Fruit fly (Drosophila melanogaster) whole organism, adult: Measurements from ENCODE around the gene CG9168.
"Not testable (repeated sequence)": the region's sequence is repeated elsewhere in the genome, so short reads cannot be mapped to it uniquely, and the experiment has no call there.

Experiments used
- CG11617 ChIP-seq: fragments of 200-800 bp; sonication (Bioruptor generic); optimal IDR thresholded peaks from 2 replicates; lab custom pipeline; 2017; ENCODE audit warnings: mild to moderate bottlenecking, missing biosample characterization, missing genetic modification reagents, missing genetic modification characterization
- CG12768 ChIP-seq: fragments of 200-800 bp; sonication (Bioruptor generic); optimal IDR thresholded peaks from 2 replicates; lab custom pipeline; 2017; ENCODE audit warnings: missing biosample characterization, missing genetic modification characterization, mild to moderate bottlenecking, moderate library complexity, missing genetic modification reagents
- CG14711 ChIP-seq: fragments of 200-800 bp; sonication (Bioruptor generic); optimal IDR thresholded peaks from 2 replicates; lab custom pipeline; 2018; ENCODE audit warnings: missing biosample characterization, mild to moderate bottlenecking, missing genetic modification characterization, moderate library complexity
- CG1620 ChIP-seq: fragments of 200-800 bp; sonication (Bioruptor generic); optimal IDR thresholded peaks from 2 replicates; lab custom pipeline; 2016; ENCODE audit warnings: missing biosample characterization, missing genetic modification characterization
- CG33017 ChIP-seq: fragments of 200-800 bp; sonication (Bioruptor generic); optimal IDR thresholded peaks from 2 replicates; lab custom pipeline; 2018; ENCODE audit warnings: missing biosample characterization, mild to moderate bottlenecking, missing genetic modification characterization, moderate library complexity
- CG5204 ChIP-seq: fragments of 200-800 bp; sonication (Bioruptor generic); optimal IDR thresholded peaks from 2 replicates; lab custom pipeline; 2016; ENCODE audit warnings: missing biosample characterization, missing genetic modification characterization
- CG7045 ChIP-seq: fragments of 200-800 bp; sonication (Bioruptor generic); optimal IDR thresholded peaks from 2 replicates; lab custom pipeline; 2017; ENCODE audit warnings: missing biosample characterization, mild to moderate bottlenecking, missing genetic modification characterization
- CG7101 ChIP-seq: fragments of 200-800 bp; sonication (Bioruptor generic); optimal IDR thresholded peaks from 2 replicates; lab custom pipeline; 2018; ENCODE audit warnings: missing biosample characterization, mild to moderate bottlenecking, missing genetic modification characterization, moderate library complexity
- Clk ChIP-seq: fragments of 200-800 bp; sonication (Bioruptor generic); optimal IDR thresholded peaks from 2 replicates; lab custom pipeline; 2017; ENCODE audit warnings: missing biosample characterization, missing genetic modification characterization
- Crg-1 ChIP-seq: fragments of 200-800 bp; sonication (Bioruptor generic); optimal IDR thresholded peaks from 2 replicates; lab custom pipeline; 2016; ENCODE audit warnings: missing biosample characterization, missing genetic modification characterization
- Hr96 ChIP-seq: fragments of 200-800 bp; sonication (Bioruptor generic); optimal IDR thresholded peaks from 2 replicates; lab custom pipeline; 2016; ENCODE audit warnings: missing biosample characterization, missing genetic modification characterization
- Mnt ChIP-seq: fragments of 200-800 bp; sonication (Bioruptor generic); optimal IDR thresholded peaks from 2 replicates; lab custom pipeline; 2016; ENCODE audit warnings: missing biosample characterization, mild to moderate bottlenecking, missing genetic modification characterization
- bab1 ChIP-seq: fragments of 200-800 bp; sonication (Bioruptor generic); optimal IDR thresholded peaks from 3 replicates; lab custom pipeline; 2019; ENCODE audit warnings: missing biosample characterization, mild to moderate bottlenecking, missing genetic modification characterization, moderate library complexity
- cic ChIP-seq: fragments of 200-800 bp; sonication (Bioruptor generic); optimal IDR thresholded peaks from 2 replicates; lab custom pipeline; 2017; ENCODE audit warnings: missing biosample characterization, mild to moderate bottlenecking, missing genetic modification characterization, moderate library complexity
- cnc ChIP-seq, 2 experiments: fragments of >200 bp; optimal IDR thresholded peaks; 2 replicates each; lab custom pipeline; 2017
- kay ChIP-seq: fragments of 200-800 bp; sonication (Bioruptor generic); peaks from one replicate; lab custom pipeline; 2016; ENCODE audit warnings: missing biosample characterization, missing genetic modification characterization, borderline replicate concordance
- ovo ChIP-seq: fragments of 200-800 bp; sonication (Bioruptor generic); optimal IDR thresholded peaks from 2 replicates; lab custom pipeline; 2016; ENCODE audit warnings: missing biosample characterization, missing genetic modification characterization
- pad ChIP-seq: fragments of 200-800 bp; sonication (Bioruptor generic); optimal IDR thresholded peaks from 3 replicates; lab custom pipeline; 2017; ENCODE audit warnings: missing biosample characterization, missing genetic modification characterization, mild to moderate bottlenecking, moderate library complexity, missing genetic modification reagents
- tj ChIP-seq: fragments of 200-800 bp; sonication (Bioruptor generic); optimal IDR thresholded peaks from 3 replicates; lab custom pipeline; 2017; ENCODE audit warnings: missing biosample characterization, mild to moderate bottlenecking, missing genetic modification characterization, moderate library complexity
- toe ChIP-seq: fragments of 200-800 bp; sonication (Bioruptor generic); optimal IDR thresholded peaks from 2 replicates; lab custom pipeline; 2016; ENCODE audit warnings: missing biosample characterization, missing genetic modification characterization

Gene CG9168

DNA sequence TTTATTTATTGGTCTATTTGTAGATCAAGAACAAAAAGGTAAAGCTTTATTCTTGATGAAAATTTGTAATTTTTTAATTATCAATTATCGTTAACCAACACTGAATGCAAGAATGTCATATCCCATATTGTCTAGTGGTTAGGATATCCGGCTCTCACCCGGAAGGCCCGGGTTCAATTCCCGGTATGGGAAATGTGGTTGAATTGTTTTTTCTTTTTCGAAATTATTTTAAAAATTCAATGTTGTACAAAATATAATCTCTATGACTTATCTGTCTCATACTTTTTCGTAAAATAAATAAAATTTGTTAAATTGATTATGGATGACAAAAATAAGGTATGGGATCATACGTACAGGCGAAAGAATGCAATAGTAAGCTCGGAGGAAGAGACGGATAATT, 12.6 kb upstream of the CG9168 start, which contains the start of gene CG32320:
Gene CG32320 (plus strand): TSS at position 301 of the 400 bp plus-strand sequence.
- TF ChIP-seq ovo; CG14711; CG7101 (tag; lab: Kevin White, UChicago): not testable (repeated sequence)

DNA sequence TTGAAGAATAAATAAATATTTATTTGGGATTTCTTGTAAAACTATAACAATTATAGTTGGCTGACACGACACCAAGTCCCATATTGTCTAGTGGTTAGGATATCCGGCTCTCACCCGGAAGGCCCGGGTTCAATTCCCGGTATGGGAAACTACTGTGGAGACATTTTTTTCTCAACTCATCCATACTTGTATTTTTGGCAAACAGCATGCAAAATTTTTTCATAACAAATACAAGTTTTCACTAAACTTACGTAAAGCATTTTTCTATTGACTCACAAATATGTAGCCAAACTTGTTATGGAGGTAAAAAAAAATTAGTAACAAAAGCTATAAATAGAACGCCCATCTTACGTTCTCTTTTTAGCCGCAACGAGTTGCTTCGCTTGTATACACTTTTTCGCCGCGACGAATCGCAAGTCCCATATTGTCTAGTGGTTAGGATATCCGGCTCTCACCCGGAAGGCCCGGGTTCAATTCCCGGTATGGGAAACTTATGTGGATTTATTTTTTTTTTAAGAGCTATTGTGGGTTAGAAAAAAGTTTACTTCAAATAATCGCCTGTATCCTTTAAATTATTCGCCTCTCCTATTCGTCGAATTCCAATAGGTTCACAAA, 9.4 kb upstream of the CG9168 start:
- TF ChIP-seq bab1 (peak; percentile 18), kay (GFP tag; lab: Kevin White, UChicago) (peak; percentile 58), Hr96 (no peak)

dm6 chr3L:1402152-1402551, 8.7 kb upstream of the CG9168 start:
- TF ChIP-seq pad (GFP tag; lab: Kevin White, UChicago) (no peak), CG7045 (GFP tag; lab: Kevin White, UChicago) (no peak), Mnt (no peak), CG5204 (no peak), Hr96 (no peak), CG14711 (no peak), CG1620 (no peak), tj (GFP tag; lab: Kevin White, UChicago) (no peak), CG33017 (tag; lab: Kevin White, UChicago) (no peak), Clk (no peak)

- TF ChIP-seq CG14711 (no peak), ovo (no peak), cnc (optimal IDR thresholded peaks at IDR 0.05; lab: Kevin White, UChicago) (no peak), Clk (no peak), pad (GFP tag; lab: Kevin White, UChicago) (no peak), CG5204 (no peak)
These were observed 6.3 kb upstream of the CG9168 start for dm6 chr3L:1404549-1404948.

dm6 chr3L:1408093-1408492, 2.8 kb upstream of the CG9168 start:
- TF ChIP-seq CG14711 (no peak), pad (GFP tag; lab: Kevin White, UChicago) (no peak)

dm6 chr3L:1414032-1414431, 3.2 kb downstream of the CG9168 start:
- TF ChIP-seq cnc (optimal IDR thresholded peaks at IDR 0.05; lab: Kevin White, UChicago), result no peak

- no peak for TF ChIP-seq Crg-1 (GFP tag; lab: Kevin White, UChicago)
- TF ChIP-seq CG33017 (tag; lab: Kevin White, UChicago), result no peak
- no peak for TF ChIP-seq CG1620
- TF ChIP-seq Clk, result no peak
- TF ChIP-seq CG14711, result no peak
- TF ChIP-seq kay (GFP tag; lab: Kevin White, UChicago), result no peak
- no peak for TF ChIP-seq CG12768
- no peak for TF ChIP-seq bab1
- TF ChIP-seq tj (GFP tag; lab: Kevin White, UChicago), result no peak
- no peak for TF ChIP-seq pad (GFP tag; lab: Kevin White, UChicago)
- no peak for TF ChIP-seq toe (GFP tag; lab: Kevin White, UChicago)
- no peak for TF ChIP-seq CG7045 (GFP tag; lab: Kevin White, UChicago)
These were observed 5.1 kb downstream of the CG9168 start, which contains the start of gene FucTD for dm6 chr3L:1415931-1416330. Gene FucTD (plus strand): TSS chr3L:1416231.

dm6 chr3L:1417898-1418297, 7.0 kb downstream of the CG9168 start:
- TF ChIP-seq Crg-1 (GFP tag; lab: Kevin White, UChicago), result no peak
- TF ChIP-seq tj (GFP tag; lab: Kevin White, UChicago), result no peak
- no peak for TF ChIP-seq pad (GFP tag; lab: Kevin White, UChicago)
- TF ChIP-seq CG7045 (GFP tag; lab: Kevin White, UChicago), result no peak
- TF ChIP-seq Clk, result no peak
- no peak for TF ChIP-seq CG1620
- no peak for TF ChIP-seq CG5204
- TF ChIP-seq cic (GFP tag; lab: Kevin White, UChicago), result no peak
- no peak for TF ChIP-seq CG11617 (GFP tag; lab: Kevin White, UChicago)
- TF ChIP-seq CG12768, result no peak
- TF ChIP-seq CG7101 (tag; lab: Kevin White, UChicago), result no peak
- no peak for TF ChIP-seq ovo
- TF ChIP-seq CG14711, result no peak
- no peak for TF ChIP-seq CG33017 (tag; lab: Kevin White, UChicago)
- TF ChIP-seq toe (GFP tag; lab: Kevin White, UChicago), result no peak

- TF ChIP-seq CG1620 (no peak), CG5204 (no peak), CG11617 (GFP tag; lab: Kevin White, UChicago) (no peak)
These were observed 8.0 kb downstream of the CG9168 start for dm6 chr3L:1418821-1419220.
